Worm (Caenorhabditis elegans) whole organism, L4 larva: ENCODE results near the gene mig-10.

ENCODE experiments used
- D1046.2 ChIP-seq: fragments of 200-800 bp; sonication (Bioruptor generic); IDR thresholded peaks from 2 replicates; pipeline ENCODE4 v1.3.6; 2022; ENCODE audit warnings: missing genetic modification characterization, missing compliant biosample characterization
- F10B5.3 ChIP-seq: sonication (generic microtip); optimal IDR thresholded peaks from 2 replicates; lab custom pipeline; 2016; ENCODE audit warnings: mild to moderate bottlenecking, missing genetic modification characterization, missing compliant biosample characterization
- F26F4.8 ChIP-seq: fragments of 200-800 bp; sonication (Bioruptor generic); conservative IDR thresholded peaks from 2 replicates; pipeline ENCODE4 v1.3.6; 2022; ENCODE audit warnings: missing genetic modification characterization, missing compliant biosample characterization
- F37D6.2 ChIP-seq: sonication (generic microtip); optimal IDR thresholded peaks from 2 replicates; lab custom pipeline; 2016; ENCODE audit warnings: mild to moderate bottlenecking, missing genetic modification characterization, missing compliant biosample characterization
- R02D3.7 ChIP-seq: fragments of 150-350 bp; sonication (generic microtip); optimal IDR thresholded peaks from 3 replicates; lab custom pipeline; 2014; ENCODE audit warnings: missing biosample characterization, missing genetic modification characterization
- T26A8.4 ChIP-seq: fragments of 200-800 bp; sonication (Bioruptor generic); IDR thresholded peaks from 2 replicates; pipeline ENCODE4 v1.3.6; 2022; ENCODE audit warnings: missing genetic modification characterization, missing compliant biosample characterization
- Y75B8A.6 ChIP-seq: fragments of 200-800 bp; sonication (Bioruptor generic); IDR thresholded peaks from 2 replicates; pipeline ENCODE4 v1.3.6; 2022; ENCODE audit warnings: missing genetic modification reagents, missing genetic modification characterization, missing compliant biosample characterization
- ZK337.2 ChIP-seq: fragments of 200-800 bp; sonication (Bioruptor generic); IDR thresholded peaks from 2 replicates; pipeline ENCODE4 v1.3.6; 2022; ENCODE audit warnings: missing genetic modification reagents, missing genetic modification characterization, missing compliant biosample characterization
- ZK546.5 ChIP-seq, 2 experiments: sonication (generic microtip); optimal IDR thresholded peaks; 2 replicates each; lab custom pipeline; 2017; ENCODE audit warnings: missing biosample characterization in 2 of 2, missing genetic modification characterization in 2 of 2
- aha-1 ChIP-seq: fragments of 150-350 bp; peaks from one replicate; lab custom pipeline; 2014; ENCODE audit warnings: missing biosample characterization, missing genetic modification characterization
- aly-2 ChIP-seq: sonication (generic microtip); optimal IDR thresholded peaks from 2 replicates; lab custom pipeline; 2018; ENCODE audit warnings: missing biosample characterization, missing genetic modification characterization
- attf-4 ChIP-seq: sonication (generic microtip); optimal IDR thresholded peaks from 3 replicates; lab custom pipeline; 2017; ENCODE audit warnings: missing biosample characterization, missing genetic modification characterization
- ceh-28 ChIP-seq: fragments of 150-350 bp; optimal IDR thresholded peaks from 2 replicates; lab custom pipeline; 2014; ENCODE audit warnings: missing biosample characterization, missing genetic modification reagents, missing genetic modification characterization
- ceh-44 ChIP-seq: fragments of 200-800 bp; sonication (Bioruptor generic); IDR thresholded peaks from 2 replicates; pipeline ENCODE4 v1.3.6; 2022; ENCODE audit warnings: missing genetic modification reagents, missing genetic modification characterization, missing compliant biosample characterization
- ces-1 ChIP-seq: fragments of 150-350 bp; sonication (generic microtip); optimal IDR thresholded peaks from 4 replicates; lab custom pipeline; 2014; ENCODE audit warnings: missing biosample characterization, missing genetic modification reagents, missing genetic modification characterization
- cey-2 ChIP-seq: sonication (generic microtip); optimal IDR thresholded peaks from 3 replicates; lab custom pipeline; 2017; ENCODE audit warnings: missing genetic modification characterization, mild to moderate bottlenecking, missing compliant biosample characterization, antibody characterized with exemption, borderline replicate concordance; ENCODE audit not compliant: insufficient read depth
- dmd-8 ChIP-seq: fragments of 200-800 bp; sonication (Bioruptor generic); IDR thresholded peaks from 2 replicates; pipeline ENCODE4 v1.3.6; 2022; ENCODE audit warnings: missing genetic modification characterization, missing compliant biosample characterization
- dpl-1 ChIP-seq: fragments of 150-350 bp; optimal IDR thresholded peaks from 2 replicates; lab custom pipeline; 2014; ENCODE audit warnings: missing biosample characterization, missing genetic modification reagents, missing genetic modification characterization
- duxl-1 ChIP-seq: sonication (generic microtip); optimal IDR thresholded peaks from 2 replicates; lab custom pipeline; 2016; ENCODE audit warnings: mild to moderate bottlenecking, missing genetic modification characterization, moderate library complexity, missing compliant biosample characterization; ENCODE audit not compliant: poor library complexity
- egl-43 ChIP-seq: fragments of 200-800 bp; sonication (Bioruptor generic); IDR thresholded peaks from 2 replicates; pipeline ENCODE4 v1.3.6; 2022; ENCODE audit warnings: missing genetic modification reagents, missing genetic modification characterization, missing compliant biosample characterization
- hif-1 ChIP-seq, 2 experiments: sonication (generic microtip); optimal IDR thresholded peaks; 2 replicates each; lab custom pipeline; 2016 to 2017; ENCODE audit warnings: missing compliant biosample characterization in 2 of 2, missing genetic modification characterization in 2 of 2, missing genetic modification reagents in 2 of 2, missing genotype in 2 of 2, mild to moderate bottlenecking in 1 of 2
- hmg-1.1 ChIP-seq: fragments of 200-800 bp; sonication (Bioruptor generic); IDR thresholded peaks from 2 replicates; pipeline ENCODE4 v1.3.6; 2022; ENCODE audit warnings: missing genetic modification reagents, missing genetic modification characterization, missing compliant biosample characterization
- jun-1 ChIP-seq: fragments of 150-350 bp; optimal IDR thresholded peaks from 2 replicates; lab custom pipeline; 2014; ENCODE audit warnings: missing biosample characterization, missing genetic modification reagents, missing genetic modification characterization
- lir-3 ChIP-seq: sonication (generic microtip); optimal IDR thresholded peaks from 2 replicates; lab custom pipeline; 2016; ENCODE audit warnings: mild to moderate bottlenecking, missing genetic modification characterization, missing compliant biosample characterization
- lsy-2 ChIP-seq, 2 experiments: fragments of 150-350 bp in 1 of 2; sonication (generic microtip) in 1 of 2; optimal IDR thresholded peaks; 2 replicates each; lab custom pipeline; 2014 to 2017; ENCODE audit warnings: missing biosample characterization in 2 of 2, missing genetic modification characterization in 2 of 2
- mes-2 ChIP-seq: sonication (generic microtip); optimal IDR thresholded peaks from 2 replicates; lab custom pipeline; 2016; ENCODE audit warnings: missing genotype, mild to moderate bottlenecking, missing genetic modification characterization, missing compliant biosample characterization; ENCODE audit not compliant: poor library complexity, severe bottlenecking
- mxl-3 ChIP-seq: fragments of 200-800 bp; sonication (Bioruptor generic); optimal IDR thresholded peaks from 2 replicates; lab custom pipeline; 2018; ENCODE audit warnings: mild to moderate bottlenecking, missing genetic modification characterization, missing compliant biosample characterization
- nhr-102 ChIP-seq: sonication (generic microtip); optimal IDR thresholded peaks from 2 replicates; lab custom pipeline; 2016; ENCODE audit warnings: mild to moderate bottlenecking, missing genetic modification characterization, moderate library complexity, missing compliant biosample characterization
- nhr-111 ChIP-seq: fragments of 200-800 bp; sonication (Bioruptor generic); optimal IDR thresholded peaks from 2 replicates; lab custom pipeline; 2018; ENCODE audit warnings: mild to moderate bottlenecking, missing genetic modification characterization, missing compliant biosample characterization
- nhr-237 ChIP-seq: sonication (generic microtip); optimal IDR thresholded peaks from 2 replicates; lab custom pipeline; 2017; ENCODE audit warnings: missing biosample characterization, missing genetic modification characterization
- nhr-25 ChIP-seq: sonication (generic microtip); optimal IDR thresholded peaks from 2 replicates; lab custom pipeline; 2017; ENCODE audit warnings: missing genetic modification characterization, mild to moderate bottlenecking, missing compliant biosample characterization, antibody characterized with exemption, moderate library complexity, borderline replicate concordance; ENCODE audit not compliant: insufficient read depth
- nhr-28 ChIP-seq: fragments of 150-350 bp; optimal IDR thresholded peaks from 2 replicates; lab custom pipeline; 2014; ENCODE audit warnings: missing biosample characterization, missing genetic modification characterization
- nhr-42 ChIP-seq: fragments of 200-800 bp; sonication (Bioruptor generic); IDR thresholded peaks from 2 replicates; pipeline ENCODE4 v1.3.6; 2022; ENCODE audit warnings: missing genetic modification characterization, missing compliant biosample characterization
- nhr-48 ChIP-seq: sonication (generic microtip); optimal IDR thresholded peaks from 2 replicates; lab custom pipeline; 2016; ENCODE audit warnings: mild to moderate bottlenecking, missing genetic modification characterization, missing compliant biosample characterization
- php-3 ChIP-seq: fragments of 200-800 bp; sonication (Bioruptor generic); IDR thresholded peaks from 2 replicates; pipeline ENCODE4 v1.3.6; 2022; ENCODE audit warnings: missing genetic modification reagents, missing genetic modification characterization, missing compliant biosample characterization
- pqm-1 ChIP-seq: sonication (generic microtip); optimal IDR thresholded peaks from 2 replicates; lab custom pipeline; 2017; ENCODE audit warnings: missing biosample characterization, missing genetic modification characterization
- rbr-2 ChIP-seq: sonication (generic microtip); optimal IDR thresholded peaks from 2 replicates; lab custom pipeline; 2016; ENCODE audit warnings: missing genotype, missing genetic modification characterization, missing compliant biosample characterization
- set-16 ChIP-seq: fragments of 200-800 bp; sonication (Bioruptor generic); IDR thresholded peaks from 2 replicates; pipeline ENCODE4 v1.3.6; 2022; ENCODE audit warnings: missing genetic modification reagents, missing genetic modification characterization, missing compliant biosample characterization
- tra-1 ChIP-seq: fragments of 200-800 bp; sonication (Bioruptor generic); IDR thresholded peaks from 2 replicates; pipeline ENCODE4 v1.3.6; 2022; ENCODE audit warnings: missing genetic modification reagents, missing genetic modification characterization, missing compliant biosample characterization
- unc-130 ChIP-seq: sonication (generic microtip); optimal IDR thresholded peaks from 2 replicates; lab custom pipeline; 2016; ENCODE audit warnings: missing genetic modification reagents, missing genetic modification characterization, missing compliant biosample characterization
- unc-62 ChIP-seq, 3 experiments: fragments of 150-350 bp in 1 of 3; sonication (generic microtip); optimal IDR thresholded peaks in 2 of 3; peaks in 1 of 3; 1 replicate in 1 of 3; 2 replicates in 2 of 3; lab custom pipeline; 2014 to 2017; ENCODE audit warnings: missing biosample characterization in 3 of 3, missing genetic modification characterization in 3 of 3, missing genetic modification reagents in 3 of 3, missing genotype in 1 of 3
- zag-1 ChIP-seq: fragments of 150-350 bp; optimal IDR thresholded peaks from 2 replicates; lab custom pipeline; 2014; ENCODE audit warnings: missing biosample characterization, missing genetic modification characterization
- zfp-3 ChIP-seq: fragments of 200-800 bp; sonication (Bioruptor generic); conservative IDR thresholded peaks from 2 replicates; pipeline ENCODE4 v1.3.6; 2022; ENCODE audit warnings: missing genetic modification reagents, missing genetic modification characterization, missing compliant biosample characterization

Gene mig-10

DNA sequence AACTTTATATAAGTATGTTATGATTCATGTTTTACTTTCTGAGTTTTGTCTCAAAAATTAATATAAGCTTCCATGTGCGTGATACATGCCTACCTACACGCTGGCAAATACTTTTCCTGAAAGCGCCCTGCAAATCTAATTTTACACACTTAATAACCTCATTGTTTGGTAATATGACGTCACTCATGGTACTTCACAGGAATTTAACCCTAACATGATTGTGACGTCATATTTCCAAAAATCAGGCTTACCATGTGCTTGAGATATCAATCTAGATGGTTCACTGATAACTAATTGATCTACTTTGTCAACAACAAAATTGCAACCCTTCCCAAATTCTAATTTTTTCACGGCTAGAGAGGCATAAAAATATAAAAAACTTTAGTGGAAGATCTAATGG, 24.5 kb downstream of the mig-10 start:
- TF ChIP-seq egl-43 (GFP tag; lab: Robert Waterston, UW) = no peak
- TF ChIP-seq tra-1 (GFP tag; lab: Robert Waterston, UW) = no peak
- no peak for TF ChIP-seq nhr-42 (GFP tag; lab: Robert Waterston, UW)
- no peak for TF ChIP-seq cey-2 (tag; lab: Kevin White, UChicago)
- no peak for TF ChIP-seq set-16 (GFP tag; lab: Robert Waterston, UW)
- TF ChIP-seq php-3 (GFP tag; lab: Robert Waterston, UW) = no peak
- TF ChIP-seq F10B5.3 (tag; lab: Kevin White, UChicago) = no peak
- TF ChIP-seq lir-3 (tag; lab: Kevin White, UChicago) = no peak
- no peak for TF ChIP-seq ces-1 (GFP tag; lab: Kevin White, UChicago)
- no peak for TF ChIP-seq ceh-28 (tag; lab: Kevin White, UChicago)
- no peak for TF ChIP-seq R02D3.7 (tag; lab: Kevin White, UChicago)
- no peak for TF ChIP-seq nhr-48 (tag; lab: Kevin White, UChicago)
- no peak for TF ChIP-seq T26A8.4 (GFP tag; lab: Robert Waterston, UW)
- TF ChIP-seq nhr-111 (GFP tag; lab: Kevin White, UChicago) = no peak
- no peak for TF ChIP-seq aha-1 (tag; lab: Kevin White, UChicago)

DNA sequence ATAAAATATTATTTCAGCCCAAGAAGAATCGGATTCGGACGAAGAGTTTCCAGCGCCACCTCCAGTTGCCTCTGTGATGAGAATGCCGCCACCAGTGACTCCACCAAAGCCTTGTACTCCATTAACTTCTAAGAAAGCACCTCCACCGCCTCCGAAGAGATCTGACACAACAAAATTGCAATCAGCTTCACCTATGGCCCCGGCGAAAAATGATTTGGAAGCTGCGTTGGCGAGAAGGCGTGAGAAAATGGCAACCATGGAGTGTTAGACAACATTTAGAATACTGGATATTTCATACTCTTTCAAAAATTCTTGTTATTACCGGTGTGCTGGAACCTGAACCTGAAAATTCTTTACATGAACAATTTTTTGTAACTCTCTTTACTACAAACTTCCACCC, 26.4 kb downstream of the mig-10 start:
- no peak for TF ChIP-seq F26F4.8 (GFP tag; lab: Robert Waterston, UW)
- TF ChIP-seq pqm-1 (tag; lab: Kevin White, UChicago) = no peak
- peak; percentile 90 for TF ChIP-seq aha-1 (tag; lab: Kevin White, UChicago)
- no peak for TF ChIP-seq Y75B8A.6 (GFP tag; lab: Robert Waterston, UW)
- 0 out of 2 replicates have a peak, but pooled peaks have one; percentile 19 for TF ChIP-seq egl-43 (GFP tag; lab: Robert Waterston, UW)
- TF ChIP-seq, all 104 proteins: peak for 2

ce11 chrIII:8305816-8306215, 26.9 kb downstream of the mig-10 start:
- TF ChIP-seq dpl-1 (no peak), zfp-3 (GFP tag; lab: Robert Waterston, UW) (0 out of 2 replicates have a peak, but pooled peaks have one; percentile 35), aha-1 (tag; lab: Kevin White, UChicago) (peak; percentile 94), ZK546.5 (tag; optimal IDR thresholded peaks at IDR 0.05; lab: Kevin White, UChicago) (no peak), unc-62 (GFP tag; optimal IDR thresholded peaks at IDR 0.05 in 1 of 2; lab: Kevin White, UChicago) (peak in 1 of 2 experiments; percentile 87), unc-62 (tag; optimal IDR thresholded peaks at IDR 0.05; lab: Kevin White, UChicago) (no peak), ceh-44 (GFP tag; lab: Robert Waterston, UW) (no peak), jun-1 (tag; lab: Kevin White, UChicago) (no peak)

DNA sequence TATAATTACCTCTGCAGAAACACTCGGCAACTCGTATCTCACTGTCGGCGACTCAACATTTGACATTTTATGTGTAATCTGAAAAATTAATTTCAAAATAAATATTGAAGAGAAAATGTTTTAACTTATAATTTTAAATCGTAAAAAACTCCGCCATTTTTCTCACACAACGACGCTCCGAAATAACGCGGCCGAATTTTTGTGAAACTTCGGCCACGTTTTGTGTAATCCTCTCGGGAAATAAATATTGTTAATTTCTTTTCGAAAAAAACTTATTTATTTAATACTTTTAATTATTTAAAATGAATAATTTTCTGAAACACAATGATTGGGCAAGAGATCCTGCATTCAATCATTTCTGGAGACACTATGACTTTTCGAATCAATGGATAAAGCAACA, 28.5 kb downstream of the mig-10 start, which contains the start of the genes F10E9.7 and F10E9.5:
Gene F10E9.7 (minus strand): TSS at position 86 of the 400 bp plus-strand sequence.
Gene F10E9.5 (plus strand): TSS at position 237 of the 400 bp plus-strand sequence.
- no peak for TF ChIP-seq nhr-111 (GFP tag; lab: Kevin White, UChicago)
- TF ChIP-seq F37D6.2 (tag; lab: Kevin White, UChicago) = peak; percentile 64
- peak; percentile 76 for TF ChIP-seq rbr-2 (tag; lab: Kevin White, UChicago)
- TF ChIP-seq nhr-237 = no peak
- TF ChIP-seq nhr-102 = peak; percentile 54
- TF ChIP-seq unc-130 (GFP tag; lab: Kevin White, UChicago) = peak; percentile 96
- TF ChIP-seq aly-2 (tag; lab: Kevin White, UChicago) = no peak
- TF ChIP-seq mes-2 = peak; percentile 100
- TF ChIP-seq attf-4 (tag; lab: Kevin White, UChicago) = no peak
- peak; percentile 97 for TF ChIP-seq ZK337.2 (GFP tag; lab: Robert Waterston, UW)
- TF ChIP-seq mxl-3 (GFP tag; lab: Kevin White, UChicago) = peak; percentile 39
- peak in 1 of 2 experiments; percentile 93 for TF ChIP-seq hif-1 (tag; optimal IDR thresholded peaks at IDR 0.05; lab: Kevin White, UChicago)
- peak; percentile 96 for TF ChIP-seq dpl-1
- TF ChIP-seq zag-1 (tag; lab: Kevin White, UChicago) = no peak
- peak in 1 of 2 experiments; percentile 96 for TF ChIP-seq lsy-2 (tag; optimal IDR thresholded peaks at IDR 0.05; lab: Kevin White, UChicago)
- TF ChIP-seq nhr-25 = no peak
- peak; percentile 60; the same call in 1 of the 2 replicates for TF ChIP-seq D1046.2 (GFP tag; lab: Robert Waterston, UW)
- peak; percentile 88 for TF ChIP-seq duxl-1
- no peak; the same call in 1 of the 2 replicates for TF ChIP-seq tra-1 (GFP tag; lab: Robert Waterston, UW)
- no peak for TF ChIP-seq set-16 (GFP tag; lab: Robert Waterston, UW)
- peak; percentile 34 for TF ChIP-seq nhr-28 (tag; lab: Kevin White, UChicago)
- TF ChIP-seq hmg-1.1 (GFP tag; lab: Robert Waterston, UW) = peak; percentile 54; the same call in 1 of the 2 replicates
- no peak for TF ChIP-seq unc-62 (GFP tag; optimal IDR thresholded peaks at IDR 0.05 in 1 of 2; lab: Kevin White, UChicago)
- no peak for TF ChIP-seq unc-62 (tag; optimal IDR thresholded peaks at IDR 0.05; lab: Kevin White, UChicago)
- TF ChIP-seq dmd-8 (GFP tag; lab: Robert Waterston, UW) = no peak
